Worm (Caenorhabditis elegans) whole organism, young adult: ENCODE measurements around the gene clec-197.

ENCODE experiments used
- B0035.1 ChIP-seq: sonication (generic microtip); optimal IDR thresholded peaks from 2 replicates; lab custom pipeline; 2016; ENCODE audit warnings: missing genetic modification characterization, mild to moderate bottlenecking, missing compliant biosample characterization, missing genotype, missing genetic modification reagents
- B0336.3 ChIP-seq: fragments of 200-800 bp; sonication (Bioruptor generic); IDR thresholded peaks from 2 replicates; pipeline ENCODE4 v1.3.6; 2022; ENCODE audit warnings: missing genetic modification characterization, missing compliant biosample characterization
- F22D6.2 ChIP-seq: sonication (generic microtip); optimal IDR thresholded peaks from 2 replicates; lab custom pipeline; 2016; ENCODE audit warnings: mild to moderate bottlenecking, missing genetic modification characterization, missing compliant biosample characterization
- T07F8.4 ChIP-seq: sonication (generic microtip); optimal IDR thresholded peaks from 2 replicates; lab custom pipeline; 2016; ENCODE audit warnings: mild to moderate bottlenecking, missing genetic modification characterization, moderate library complexity, missing compliant biosample characterization
- Y53F4B.3 ChIP-seq: fragments of 200-800 bp; sonication (Bioruptor generic); IDR thresholded peaks from 2 replicates; pipeline ENCODE4 v1.3.6; 2022; ENCODE audit warnings: missing genetic modification reagents, missing genetic modification characterization, missing compliant biosample characterization
- Y53G8AR.9 ChIP-seq: fragments of 200-800 bp; sonication (Bioruptor generic); conservative IDR thresholded peaks from 2 replicates; pipeline ENCODE4 v1.3.6; 2022; ENCODE audit warnings: missing genetic modification reagents, missing genetic modification characterization, missing compliant biosample characterization
- Y56A3A.18 ChIP-seq: fragments of 200-800 bp; sonication (Bioruptor generic); IDR thresholded peaks from 2 replicates; pipeline ENCODE4 v1.3.6; 2022; ENCODE audit warnings: missing genetic modification reagents, missing genetic modification characterization, missing compliant biosample characterization
- ceh-100 ChIP-seq: fragments of 200-800 bp; sonication (Bioruptor generic); IDR thresholded peaks from 2 replicates; pipeline ENCODE4 v1.3.6; 2022; ENCODE audit warnings: missing genetic modification reagents, missing genetic modification characterization, missing compliant biosample characterization
- chd-7 ChIP-seq: sonication (generic microtip); optimal IDR thresholded peaks from 2 replicates; lab custom pipeline; 2016; ENCODE audit warnings: mild to moderate bottlenecking, missing genetic modification characterization, moderate library complexity, missing compliant biosample characterization
- dpff-1 ChIP-seq: sonication (generic microtip); optimal IDR thresholded peaks from 2 replicates; lab custom pipeline; 2017; ENCODE audit warnings: mild to moderate bottlenecking, missing genetic modification characterization, missing compliant biosample characterization
- nfya-1 ChIP-seq: sonication (generic microtip); optimal IDR thresholded peaks from 2 replicates; lab custom pipeline; 2017; ENCODE audit warnings: antibody characterized with exemption, missing compliant biosample characterization, missing genetic modification characterization, borderline replicate concordance; ENCODE audit not compliant: insufficient read depth
- snpc-4 ChIP-seq, 5 experiments: fragments of 150-350 bp in 1 of 5; sonication (generic microtip) in 4 of 5; optimal IDR thresholded peaks; 2 replicates each; lab custom pipeline; 2014 to 2018; ENCODE audit warnings: missing genetic modification characterization in 5 of 5, missing biosample characterization in 3 of 5, antibody characterized with exemption in 2 of 5, mild to moderate bottlenecking in 2 of 5, missing compliant biosample characterization in 2 of 5, missing genotype in 2 of 5, moderate library complexity in 2 of 5, missing genetic modification reagents in 1 of 5
- tlf-1 ChIP-seq: fragments of 200-800 bp; sonication (Bioruptor generic); optimal IDR thresholded peaks from 2 replicates; lab custom pipeline; 2018; ENCODE audit warnings: mild to moderate bottlenecking, missing genetic modification characterization, missing compliant biosample characterization
- zfh-2 ChIP-seq: fragments of 200-800 bp; sonication (Bioruptor generic); conservative IDR thresholded peaks from 2 replicates; pipeline ENCODE4 v1.3.6; 2022; ENCODE audit warnings: missing genetic modification reagents, missing genetic modification characterization, missing compliant biosample characterization

ce11 chrIV:17335031-17335430 is 11.5 kb downstream of the clec-197 start, which contains the start of gene C49C3.8:
- TF ChIP-seq chd-7 (no peak), nfya-1 (tag; lab: Kevin White, UChicago) (no peak), Y53F4B.3 (GFP tag; lab: Robert Waterston, UW) (no peak), F22D6.2 (tag; lab: Kevin White, UChicago) (no peak), dpff-1 (tag; lab: Kevin White, UChicago) (no peak), tlf-1 (GFP tag; lab: Kevin White, UChicago) (no peak), zfh-2 (no peak), snpc-4 (GFP tag; optimal IDR thresholded peaks at IDR 0.05; lab: Kevin White, UChicago) (no peak), snpc-4 (tag; optimal IDR thresholded peaks at IDR 0.05; lab: Kevin White, UChicago) (no peak), T07F8.4 (no peak), B0336.3 (GFP tag; lab: Robert Waterston, UW) (no peak), Y53G8AR.9 (no peak), Y56A3A.18 (GFP tag; lab: Robert Waterston, UW) (no peak), ceh-100 (GFP tag; lab: Robert Waterston, UW) (no peak), B0035.1 (tag; lab: Kevin White, UChicago) (no peak)
